Fruit fly (Drosophila melanogaster): ENCODE results near the gene cdi.

- no peak for TF ChIP-seq Myc (optimal IDR thresholded peaks at IDR 0.05)
- TF ChIP-seq psq (optimal IDR thresholded peaks at IDR 0.05) = no peak
- no peak for TF ChIP-seq h (optimal IDR thresholded peaks at IDR 0.05)
- no peak for TF ChIP-seq Sin3A (optimal IDR thresholded peaks at IDR 0.05)
- TF ChIP-seq ttk (optimal IDR thresholded peaks at IDR 0.05) = no peak
These were observed 65.3 kb downstream of the cdi start, which contains the start of the genes GatA and P5cr for dm6 chr3R:19028758-19029157.

Measured in Kc167 (cell line).